Worm (Caenorhabditis elegans): ENCODE measurements around the gene T05E12.3.

The T05E12.3 gene

DNA sequence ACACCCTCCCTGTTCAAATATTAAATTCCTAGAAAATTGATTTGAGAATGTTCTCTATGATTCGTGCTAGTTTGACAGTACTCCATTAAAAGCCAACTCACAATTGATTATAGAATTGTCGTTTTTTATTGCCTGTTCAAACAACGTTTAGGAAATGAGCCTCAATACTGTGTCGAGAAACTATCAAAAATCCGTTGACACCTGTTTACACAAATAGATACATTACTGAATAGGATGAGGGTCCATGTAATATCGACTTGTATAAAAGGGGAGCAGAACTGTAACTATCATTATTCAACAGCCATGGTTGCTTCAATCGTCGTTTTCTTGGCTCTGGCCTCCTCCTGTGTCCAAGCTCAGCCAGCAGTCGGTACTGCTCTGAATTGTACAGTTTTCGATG, 23.0 kb upstream of the T05E12.3 start, which contains the start of gene ZK218.5:
TSS of gene ZK218.5 (plus strand) at position 301 of the 400 bp plus-strand sequence.
- TF ChIP-seq gmeb-2 (tag; optimal IDR thresholded peaks at IDR 0.05) (no peak), ceh-31 (tag; optimal IDR thresholded peaks at IDR 0.05) (no peak), ceh-45 (GFP tag; IDR thresholded peaks at IDR 0.05) (no peak), ceh-14 (tag; optimal IDR thresholded peaks at IDR 0.05) (no peak), dve-1 (tag; optimal IDR thresholded peaks at IDR 0.05) (no peak), sox-4 (tag; optimal IDR thresholded peaks at IDR 0.05) (no peak)

- no peak for TF ChIP-seq Y22D7AL.16 (tag; optimal IDR thresholded peaks at IDR 0.05)
- TF ChIP-seq gmeb-2 (tag; optimal IDR thresholded peaks at IDR 0.05) = no peak
- TF ChIP-seq fax-1 (tag; optimal IDR thresholded peaks at IDR 0.05) = no peak
- TF ChIP-seq ref-2 (tag; optimal IDR thresholded peaks at IDR 0.05) = no peak
- TF ChIP-seq ceh-30 (tag; optimal IDR thresholded peaks at IDR 0.05) = no peak
- TF ChIP-seq che-1 (tag; optimal IDR thresholded peaks at IDR 0.05) = no peak
- no peak for TF ChIP-seq hlh-8 (tag; optimal IDR thresholded peaks at IDR 0.05)
- TF ChIP-seq ama-1 (optimal IDR thresholded peaks at IDR 0.05) = no peak
- no peak for TF ChIP-seq dve-1 (tag; optimal IDR thresholded peaks at IDR 0.05)
- TF ChIP-seq fkh-6 (tag; optimal IDR thresholded peaks at IDR 0.05) = no peak
- TF ChIP-seq hlh-13 (GFP tag; optimal IDR thresholded peaks at IDR 0.05) = no peak
- TF ChIP-seq T23F11.4 (GFP tag; optimal IDR thresholded peaks at IDR 0.05) = no peak
- TF ChIP-seq hlh-30 (tag; optimal IDR thresholded peaks at IDR 0.05; ENCODE audit: insufficient read depth) = no peak
- TF ChIP-seq ahr-1 (tag; optimal IDR thresholded peaks at IDR 0.05) = no peak
- TF ChIP-seq mec-3 (tag; optimal IDR thresholded peaks at IDR 0.05; ENCODE audit: borderline replicate concordance) = no peak
- TF ChIP-seq pros-1 (tag; optimal IDR thresholded peaks at IDR 0.05) = no peak
- TF ChIP-seq C08G9.2 (tag; optimal IDR thresholded peaks at IDR 0.05) = no peak
Observed at ce11 chrV:17098669-17099068, 20.9 kb upstream of the T05E12.3 start, which contains the start of the genes ZK218.3 and ZK218.4. Gene ZK218.3 (minus strand): TSS chrV:17098769. Gene ZK218.4 (plus strand): TSS chrV:17098854.

DNA sequence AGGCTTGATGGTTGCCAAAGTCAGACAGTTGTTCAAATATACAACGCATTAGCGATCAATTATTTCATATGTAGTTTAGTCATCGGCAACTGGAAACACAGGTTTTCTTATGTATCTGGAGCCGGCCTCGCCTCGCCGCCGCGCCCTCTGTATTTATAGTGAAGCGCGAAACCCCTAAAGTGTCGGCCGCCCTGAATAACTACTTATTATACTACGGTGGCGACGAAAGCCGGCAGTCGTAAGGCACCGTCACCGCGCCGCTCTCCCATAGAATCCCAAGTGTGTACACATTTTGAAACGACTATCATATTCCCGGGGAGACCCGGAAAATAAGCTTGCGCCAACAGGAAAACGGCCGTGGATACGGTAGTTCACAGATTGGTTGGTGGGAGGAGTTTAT, 16.8 kb upstream of the T05E12.3 start:
- TF ChIP-seq pha-2 (tag; optimal IDR thresholded peaks at IDR 0.05) (no peak), unc-86 (tag; optimal IDR thresholded peaks at IDR 0.05) (no peak), nhr-11 (tag; optimal IDR thresholded peaks at IDR 0.05) (no peak), ceh-48 (tag; optimal IDR thresholded peaks at IDR 0.05) (no peak), ceh-31 (tag; optimal IDR thresholded peaks at IDR 0.05) (no peak), tbx-2 (tag; optimal IDR thresholded peaks at IDR 0.05) (no peak), rnt-1 (tag; optimal IDR thresholded peaks at IDR 0.05) (no peak), F13H6.1 (tag; optimal IDR thresholded peaks at IDR 0.05) (no peak), ttx-3 (tag; optimal IDR thresholded peaks at IDR 0.05) (no peak), Y22D7AL.16 (tag; optimal IDR thresholded peaks at IDR 0.05) (no peak), lim-6 (tag; optimal IDR thresholded peaks at IDR 0.05) (no peak), ceh-45 (GFP tag; IDR thresholded peaks at IDR 0.05) (no peak)

DNA sequence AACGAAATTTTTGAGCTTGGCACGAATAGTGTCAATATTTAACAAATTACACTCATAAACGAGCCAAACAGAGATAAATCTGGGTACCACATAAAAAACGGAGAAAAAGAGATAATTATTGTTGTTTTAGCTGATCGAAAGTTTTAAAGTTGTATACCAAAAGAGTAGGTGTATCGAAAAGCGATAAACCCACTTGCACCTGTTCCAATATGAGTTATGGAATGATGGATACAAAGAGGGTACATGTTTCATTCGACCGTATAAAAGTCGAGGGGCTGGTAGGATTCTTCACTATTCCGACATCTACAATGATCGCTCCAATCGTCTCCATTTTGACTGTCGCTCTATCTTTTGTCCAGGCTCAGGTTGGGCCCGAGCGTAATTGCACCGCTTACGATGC, 14.5 kb upstream of the T05E12.3 start, which contains the start of gene ZK218.1:
TSS of gene ZK218.1 (plus strand) at position 301 of the 400 bp plus-strand sequence.
- TF ChIP-seq ama-1 (optimal IDR thresholded peaks at IDR 0.05) (no peak), hlh-13 (GFP tag; optimal IDR thresholded peaks at IDR 0.05) (no peak), pag-3 (tag; optimal IDR thresholded peaks at IDR 0.05; ENCODE audit: borderline replicate concordance) (no peak), pros-1 (tag; optimal IDR thresholded peaks at IDR 0.05) (no peak), ceh-48 (tag; optimal IDR thresholded peaks at IDR 0.05) (no peak), ceh-30 (tag; optimal IDR thresholded peaks at IDR 0.05) (no peak), ceh-31 (tag; optimal IDR thresholded peaks at IDR 0.05) (no peak), gmeb-2 (tag; optimal IDR thresholded peaks at IDR 0.05) (no peak), npax-4 (tag; optimal IDR thresholded peaks at IDR 0.05) (no peak), ceh-6 (GFP tag; optimal IDR thresholded peaks at IDR 0.05) (no peak), sox-2 (GFP tag; IDR thresholded peaks at IDR 0.05) (no peak), nfya-1 (tag; optimal IDR thresholded peaks at IDR 0.05) (no peak)

Measured in whole organism, late embryonic.